Fruit fly (Drosophila melanogaster) whole organism, adult: Measurements from ENCODE around the gene CG32269.
A peak's percentile ranks its signal among the peaks of the same experiment; 100 is the strongest.

Source experiments
- CG11617 ChIP-seq: fragments of 200-800 bp; sonication (Bioruptor generic); optimal IDR thresholded peaks from 2 replicates; lab custom pipeline; 2017; ENCODE audit warnings: mild to moderate bottlenecking, missing biosample characterization, missing genetic modification reagents, missing genetic modification characterization
- CG12768 ChIP-seq: fragments of 200-800 bp; sonication (Bioruptor generic); optimal IDR thresholded peaks from 2 replicates; lab custom pipeline; 2017; ENCODE audit warnings: missing biosample characterization, missing genetic modification characterization, mild to moderate bottlenecking, moderate library complexity, missing genetic modification reagents
- CG1620 ChIP-seq: fragments of 200-800 bp; sonication (Bioruptor generic); optimal IDR thresholded peaks from 2 replicates; lab custom pipeline; 2016; ENCODE audit warnings: missing biosample characterization, missing genetic modification characterization
- CG33017 ChIP-seq: fragments of 200-800 bp; sonication (Bioruptor generic); optimal IDR thresholded peaks from 2 replicates; lab custom pipeline; 2018; ENCODE audit warnings: missing biosample characterization, mild to moderate bottlenecking, missing genetic modification characterization, moderate library complexity
- CG5204 ChIP-seq: fragments of 200-800 bp; sonication (Bioruptor generic); optimal IDR thresholded peaks from 2 replicates; lab custom pipeline; 2016; ENCODE audit warnings: missing biosample characterization, missing genetic modification characterization
- Clk ChIP-seq: fragments of 200-800 bp; sonication (Bioruptor generic); optimal IDR thresholded peaks from 2 replicates; lab custom pipeline; 2017; ENCODE audit warnings: missing biosample characterization, missing genetic modification characterization
- Hr96 ChIP-seq: fragments of 200-800 bp; sonication (Bioruptor generic); optimal IDR thresholded peaks from 2 replicates; lab custom pipeline; 2016; ENCODE audit warnings: missing biosample characterization, missing genetic modification characterization
- bab1 ChIP-seq: fragments of 200-800 bp; sonication (Bioruptor generic); optimal IDR thresholded peaks from 3 replicates; lab custom pipeline; 2019; ENCODE audit warnings: missing biosample characterization, mild to moderate bottlenecking, missing genetic modification characterization, moderate library complexity
- cic ChIP-seq: fragments of 200-800 bp; sonication (Bioruptor generic); optimal IDR thresholded peaks from 2 replicates; lab custom pipeline; 2017; ENCODE audit warnings: missing biosample characterization, mild to moderate bottlenecking, missing genetic modification characterization, moderate library complexity
- cnc ChIP-seq, 2 experiments: fragments of >200 bp; optimal IDR thresholded peaks; 2 replicates each; lab custom pipeline; 2017
- kay ChIP-seq: fragments of 200-800 bp; sonication (Bioruptor generic); peaks from one replicate; lab custom pipeline; 2016; ENCODE audit warnings: missing biosample characterization, missing genetic modification characterization, borderline replicate concordance
- tj ChIP-seq: fragments of 200-800 bp; sonication (Bioruptor generic); optimal IDR thresholded peaks from 3 replicates; lab custom pipeline; 2017; ENCODE audit warnings: missing biosample characterization, mild to moderate bottlenecking, missing genetic modification characterization, moderate library complexity
- toe ChIP-seq: fragments of 200-800 bp; sonication (Bioruptor generic); optimal IDR thresholded peaks from 2 replicates; lab custom pipeline; 2016; ENCODE audit warnings: missing biosample characterization, missing genetic modification characterization

DNA sequence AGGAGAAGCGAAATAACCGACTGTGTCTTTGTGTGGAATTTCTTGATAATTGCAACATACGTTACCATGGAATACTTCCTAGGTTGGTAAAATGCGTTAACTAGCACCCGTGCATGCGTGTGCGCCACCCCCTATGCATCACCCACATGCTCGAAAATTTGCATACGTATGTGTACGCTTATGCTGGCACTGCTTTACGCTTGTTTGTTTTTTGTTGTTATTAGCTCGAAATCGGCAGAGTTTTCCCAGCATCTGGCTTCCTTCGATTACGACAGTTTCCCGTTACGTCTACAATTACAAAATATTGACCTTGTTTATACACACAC is 17.6 kb upstream of the CG32269 start:
- TF ChIP-seq CG11617 (no peak), cic (no peak), kay (GFP tag; lab: Kevin White, UChicago) (no peak), toe (GFP tag; lab: Kevin White, UChicago) (no peak), CG33017 (tag; lab: Kevin White, UChicago) (no peak), bab1 (no peak), Hr96 (GFP tag; lab: Kevin White, UChicago) (no peak), CG1620 (GFP tag; lab: Kevin White, UChicago) (no peak), CG5204 (GFP tag; lab: Kevin White, UChicago) (no peak), cnc (optimal IDR thresholded peaks at IDR 0.05; lab: Kevin White, UChicago) (no peak), tj (GFP tag; lab: Kevin White, UChicago) (peak; percentile 32), CG12768 (GFP tag; lab: Kevin White, UChicago) (no peak), Clk (GFP tag; lab: Kevin White, UChicago) (no peak)
